Worm (Caenorhabditis elegans) whole organism, L4 larva: Measurements from ENCODE around the gene acs-21.

Experiments
- T20F7.1 ChIP-seq: fragments of 200-800 bp; sonication (Bioruptor generic); optimal IDR thresholded peaks from 2 replicates; lab custom pipeline; 2018; ENCODE audit warnings: mild to moderate bottlenecking, missing genetic modification characterization, missing compliant biosample characterization
- lin-15B ChIP-seq: fragments of 150-350 bp; sonication (generic microtip); optimal IDR thresholded peaks from 3 replicates; lab custom pipeline; 2014; ENCODE audit warnings: missing biosample characterization, missing genetic modification characterization

- no peak for TF ChIP-seq lin-15B (tag; lab: Kevin White, UChicago)
- TF ChIP-seq T20F7.1 (GFP tag; lab: Kevin White, UChicago): no peak
These were observed 11.7 kb downstream of the acs-21 start for ce11 chrV:3100527-3100926.
